Worm (Caenorhabditis elegans): ENCODE measurements around the gene C54F6.19.

Gene C54F6.19

ce11 chrV:7555875-7556274 lies 10.6 kb downstream of the C54F6.19 start:
- TF ChIP-seq C16A3.4 (tag; optimal IDR thresholded peaks at IDR 0.05): no peak
- no peak for TF ChIP-seq hlh-17 (GFP tag; optimal IDR thresholded peaks at IDR 0.05; ENCODE audit: borderline replicate concordance)
- no peak for TF ChIP-seq elt-2 (tag; optimal IDR thresholded peaks at IDR 0.05)
- peak; percentile 78 for TF ChIP-seq dsc-1 (tag; optimal IDR thresholded peaks at IDR 0.05)
- no peak for TF ChIP-seq efl-1 (optimal IDR thresholded peaks at IDR 0.05)
- peak in 1 of 2 experiments; percentile 24 for TF ChIP-seq efl-1 (GFP tag; optimal IDR thresholded peaks at IDR 0.05 in 1 of 2)
- no peak for TF ChIP-seq unc-30 (tag; optimal IDR thresholded peaks at IDR 0.05)
- TF ChIP-seq fkh-4 (tag; optimal IDR thresholded peaks at IDR 0.05; ENCODE audit: borderline replicate concordance): peak; percentile 55
- no peak for TF ChIP-seq zip-4 (GFP tag; optimal IDR thresholded peaks at IDR 0.05)

- TF ChIP-seq C34B4.2 (tag; optimal IDR thresholded peaks at IDR 0.05) (no peak), aly-2 (tag; optimal IDR thresholded peaks at IDR 0.05) (no peak), ceh-63 (GFP tag; optimal IDR thresholded peaks at IDR 0.05) (no peak), efl-1 (optimal IDR thresholded peaks at IDR 0.05) (no peak), efl-1 (GFP tag; optimal IDR thresholded peaks at IDR 0.05 in 1 of 2) (peak in 1 of 2 experiments; percentile 33), nhr-85 (tag) (no peak), mep-1 (tag; optimal IDR thresholded peaks at IDR 0.05) (no peak), hlh-17 (GFP tag; optimal IDR thresholded peaks at IDR 0.05; ENCODE audit: borderline replicate concordance) (no peak), elt-2 (tag; optimal IDR thresholded peaks at IDR 0.05) (no peak), unc-86 (tag; optimal IDR thresholded peaks at IDR 0.05) (no peak)
Observed at ce11 chrV:7558693-7559092, 13.4 kb downstream of the C54F6.19 start, which contains the start of gene ets-7. Gene ets-7, minus strand, starts transcription at chrV:7558793.

ce11 chrV:7562947-7563346 lies 17.7 kb downstream of the C54F6.19 start, which contains the start of gene F19F10.1:
Gene F19F10.1, plus strand, starts transcription at chrV:7563247.
- TF ChIP-seq rnt-1 (tag; optimal IDR thresholded peaks at IDR 0.05): no peak
- no peak for TF ChIP-seq C34B4.2 (tag; optimal IDR thresholded peaks at IDR 0.05)

- TF ChIP-seq mab-9 (GFP tag; IDR thresholded peaks at IDR 0.05) (no peak), mep-1 (tag; optimal IDR thresholded peaks at IDR 0.05) (no peak), C34B4.2 (tag; optimal IDR thresholded peaks at IDR 0.05) (no peak), ceh-63 (GFP tag; optimal IDR thresholded peaks at IDR 0.05) (no peak), lin-35 (GFP tag; optimal IDR thresholded peaks at IDR 0.05) (no peak), nhr-20 (tag; optimal IDR thresholded peaks at IDR 0.05) (no peak), lsy-2 (tag; optimal IDR thresholded peaks at IDR 0.05) (no peak), blmp-1 (tag; optimal IDR thresholded peaks at IDR 0.05) (no peak), alr-1 (tag; optimal IDR thresholded peaks at IDR 0.05; ENCODE audit: borderline replicate concordance) (no peak), zag-1 (tag; optimal IDR thresholded peaks at IDR 0.05) (no peak), nhr-28 (tag; optimal IDR thresholded peaks at IDR 0.05) (no peak), C16A3.4 (tag; optimal IDR thresholded peaks at IDR 0.05) (no peak), hlh-4 (tag; optimal IDR thresholded peaks at IDR 0.05) (no peak), egl-13 (tag; optimal IDR thresholded peaks at IDR 0.05) (no peak), tlp-1 (tag; optimal IDR thresholded peaks at IDR 0.05) (no peak), zip-4 (GFP tag; optimal IDR thresholded peaks at IDR 0.05) (no peak), irx-1 (tag; optimal IDR thresholded peaks at IDR 0.05) (no peak), tbx-2 (tag; optimal IDR thresholded peaks at IDR 0.05) (no peak), aha-1 (tag; optimal IDR thresholded peaks at IDR 0.05) (no peak), lin-15B (tag; optimal IDR thresholded peaks at IDR 0.05) (no peak)
Observed at ce11 chrV:7570290-7570689, 25.0 kb downstream of the C54F6.19 start, which contains the start of gene clec-212. Gene clec-212, minus strand, starts transcription at chrV:7570390.

- no peak for TF ChIP-seq fkh-8 (tag; optimal IDR thresholded peaks at IDR 0.05)
- no peak for TF ChIP-seq ztf-4 (tag; optimal IDR thresholded peaks at IDR 0.05)
- TF ChIP-seq F16B12.6 (tag; optimal IDR thresholded peaks at IDR 0.05): no peak
- TF ChIP-seq nhr-11 (tag; optimal IDR thresholded peaks at IDR 0.05): no peak
- no peak for TF ChIP-seq nhr-84 (tag; optimal IDR thresholded peaks at IDR 0.05)
- TF ChIP-seq blmp-1 (tag; optimal IDR thresholded peaks at IDR 0.05): no peak
- TF ChIP-seq pax-3 (tag; optimal IDR thresholded peaks at IDR 0.05): no peak
- TF ChIP-seq ces-1 (GFP tag; optimal IDR thresholded peaks at IDR 0.05): no peak
- TF ChIP-seq xbp-1 (tag; optimal IDR thresholded peaks at IDR 0.05): no peak
- no peak for TF ChIP-seq sox-4 (tag; optimal IDR thresholded peaks at IDR 0.05)
- TF ChIP-seq unc-130 (tag; optimal IDR thresholded peaks at IDR 0.05): no peak
- TF ChIP-seq unc-62 (GFP tag; optimal IDR thresholded peaks at IDR 0.05): no peak
- no peak for TF ChIP-seq lin-39 (tag; optimal IDR thresholded peaks at IDR 0.05)
- TF ChIP-seq aha-1 (tag; optimal IDR thresholded peaks at IDR 0.05): no peak
- TF ChIP-seq efl-1 (optimal IDR thresholded peaks at IDR 0.05): no peak
- TF ChIP-seq efl-1 (GFP tag; optimal IDR thresholded peaks at IDR 0.05 in 1 of 2): no peak
- TF ChIP-seq snu-23 (GFP tag; optimal IDR thresholded peaks at IDR 0.05): no peak
- no peak for TF ChIP-seq hpl-2 (GFP tag; optimal IDR thresholded peaks at IDR 0.05)
- no peak for TF ChIP-seq mef-2 (tag; optimal IDR thresholded peaks at IDR 0.05)
- no peak for TF ChIP-seq tlp-1 (tag; optimal IDR thresholded peaks at IDR 0.05)
- no peak for TF ChIP-seq nhr-85 (tag)
Observed at ce11 chrV:7570955-7571354, 25.7 kb downstream of the C54F6.19 start, which contains the start of gene F19F10.14. Gene F19F10.14, minus strand, starts transcription at chrV:7571055.

All from whole organism, L1 larva.